Fruit fly (Drosophila melanogaster) Kc167 (cell line): ENCODE data around the gene CG14434.

Source experiments
- Sin3A ChIP-seq: fragments of >200 bp; optimal IDR thresholded peaks from 2 replicates; lab custom pipeline; 2018; ENCODE audit warnings: missing external identifiers
- psq ChIP-seq: fragments of >200 bp; optimal IDR thresholded peaks from 2 replicates; lab custom pipeline; 2017; ENCODE audit warnings: missing external identifiers
- ttk ChIP-seq: sonication (Bioruptor generic); optimal IDR thresholded peaks from 2 replicates; lab custom pipeline; 2017; ENCODE audit warnings: missing external identifiers

- no peak for TF ChIP-seq ttk (lab: Kevin White, UChicago)
- no peak for TF ChIP-seq Sin3A (lab: Kevin White, UChicago)
- no peak for TF ChIP-seq psq (lab: Kevin White, UChicago)
Measured at dm6 chrX:6824203-6824602, 42.8 kb downstream of the CG14434 start, which contains the start of gene nonC.
